Worm (Caenorhabditis elegans) whole organism, early embryonic: ENCODE measurements around the gene C35D10.12.

ENCODE experiments used
- ama-1 ChIP-seq: fragments of 150-350 bp; optimal IDR thresholded peaks from 2 replicates; lab custom pipeline; 2014
- ceh-13 ChIP-seq: fragments of 200-800 bp; sonication (Bioruptor generic); optimal IDR thresholded peaks from 2 replicates; lab custom pipeline; 2018; ENCODE audit warnings: mild to moderate bottlenecking, missing genetic modification characterization, missing compliant biosample characterization
- ets-7 ChIP-seq: sonication (generic microtip); optimal IDR thresholded peaks from 2 replicates; lab custom pipeline; 2016; ENCODE audit warnings: missing genotype, missing genetic modification characterization, missing compliant biosample characterization
- hmbx-1 ChIP-seq: sonication (generic microtip); optimal IDR thresholded peaks from 2 replicates; lab custom pipeline; 2016; ENCODE audit warnings: mild to moderate bottlenecking, missing genetic modification characterization, missing compliant biosample characterization
- hmg-4 ChIP-seq: fragments of 200-800 bp; sonication (Bioruptor generic); optimal IDR thresholded peaks from 2 replicates; lab custom pipeline; 2018; ENCODE audit warnings: mild to moderate bottlenecking, missing genetic modification characterization, missing compliant biosample characterization
- scrt-1 ChIP-seq: fragments of 200-800 bp; sonication (Bioruptor generic); IDR thresholded peaks from 2 replicates; pipeline ENCODE4 v1.3.6; 2022; ENCODE audit warnings: missing genetic modification characterization, missing compliant biosample characterization
- tbx-11 ChIP-seq: fragments of 200-800 bp; sonication (Bioruptor generic); IDR thresholded peaks from 2 replicates; pipeline ENCODE4 v1.3.6; 2022; ENCODE audit warnings: missing genetic modification characterization, missing compliant biosample characterization

- TF ChIP-seq hmbx-1 (tag; lab: Kevin White, UChicago), result no peak
- TF ChIP-seq scrt-1, result no peak
- no peak for TF ChIP-seq tbx-11 (GFP tag; lab: Robert Waterston, UW)
- no peak for TF ChIP-seq ets-7 (tag; lab: Kevin White, UChicago)
- TF ChIP-seq ceh-13 (GFP tag; lab: Kevin White, UChicago), result no peak
- TF ChIP-seq ama-1 (lab: Kevin White, UChicago), result no peak
- TF ChIP-seq hmg-4 (GFP tag; lab: Kevin White, UChicago), result no peak
Observed at ce11 chrIII:4874671-4875070, at the start of gene C35D10.12.
